Fruit fly (Drosophila melanogaster) whole organism, embryonic: Measurements from ENCODE around the gene CG14400.

ENCODE experiments used
- Bgb ChIP-seq: fragments of 200-800 bp; sonication (Bioruptor generic); IDR thresholded peaks from 2 replicates; pipeline ENCODE4 v1.3.6; 2022; ENCODE audit warnings: missing biosample characterization, missing genetic modification characterization; ENCODE audit not compliant: partially characterized antibody
- C15 ChIP-seq: fragments of 200-800 bp; sonication (Bioruptor generic); IDR thresholded peaks from 3 replicates; pipeline ENCODE4 v1.3.6; 2022; ENCODE audit warnings: missing biosample characterization, missing genetic modification characterization
- CG11723 ChIP-seq: fragments of 200-800 bp; sonication (Bioruptor generic); optimal IDR thresholded peaks from 2 replicates; lab custom pipeline; 2017; ENCODE audit warnings: missing biosample characterization, mild to moderate bottlenecking, missing genetic modification characterization
- CG12769 ChIP-seq: fragments of 200-800 bp; sonication (Bioruptor generic); optimal IDR thresholded peaks from 2 replicates; lab custom pipeline; 2019; ENCODE audit warnings: missing biosample characterization, mild to moderate bottlenecking, missing genetic modification characterization, moderate library complexity
- CG14860 ChIP-seq: fragments of 200-800 bp; sonication (Bioruptor generic); IDR thresholded peaks from 3 replicates; pipeline ENCODE4 v1.3.6; 2022; ENCODE audit warnings: missing biosample characterization, missing genetic modification characterization; ENCODE audit not compliant: partially characterized antibody
- CG18599 ChIP-seq: fragments of 200-800 bp; sonication (Bioruptor generic); optimal IDR thresholded peaks from 3 replicates; lab custom pipeline; 2017; ENCODE audit warnings: missing biosample characterization, missing genetic modification characterization, mild to moderate bottlenecking, moderate library complexity, missing genetic modification reagents
- CG2116 ChIP-seq: fragments of 200-800 bp; sonication (Bioruptor generic); optimal IDR thresholded peaks from 3 replicates; lab custom pipeline; 2018; ENCODE audit warnings: missing biosample characterization, mild to moderate bottlenecking, missing genetic modification characterization
- CG2199 ChIP-seq: fragments of 200-800 bp; sonication (Bioruptor generic); IDR thresholded peaks from 3 replicates; pipeline ENCODE4 v1.3.6; 2022; ENCODE audit warnings: missing biosample characterization, missing genetic modification characterization
- CG2712 ChIP-seq: fragments of 200-800 bp; optimal IDR thresholded peaks from 3 replicates; lab custom pipeline; 2019; ENCODE audit warnings: missing biosample characterization, mild to moderate bottlenecking, missing genetic modification characterization, moderate library complexity
- CG30403 ChIP-seq: fragments of 200-800 bp; sonication (Bioruptor generic); optimal IDR thresholded peaks from 3 replicates; lab custom pipeline; 2016; ENCODE audit warnings: missing biosample characterization, missing genetic modification characterization
- CG32532 ChIP-seq: fragments of 200-800 bp; sonication (Bioruptor generic); IDR thresholded peaks from 2 replicates; pipeline ENCODE4 v1.3.6; 2022; ENCODE audit warnings: missing biosample characterization, missing genetic modification characterization
- CG3847 ChIP-seq: fragments of 200-800 bp; sonication (Bioruptor generic); IDR thresholded peaks from 2 replicates; pipeline ENCODE4 v1.3.6; 2022; ENCODE audit warnings: missing biosample characterization, missing genetic modification characterization
- CG4328 ChIP-seq: fragments of 200-800 bp; sonication (Bioruptor generic); optimal IDR thresholded peaks from 3 replicates; lab custom pipeline; 2017; ENCODE audit warnings: missing biosample characterization, missing genetic modification reagents, missing genetic modification characterization
- CG7745 ChIP-seq: fragments of 200-800 bp; sonication (Bioruptor generic); optimal IDR thresholded peaks from 2 replicates; lab custom pipeline; 2018; ENCODE audit warnings: missing biosample characterization, mild to moderate bottlenecking, missing genetic modification characterization, moderate library complexity
- CG8290 ChIP-seq, 3 experiments: fragments of 200-800 bp; sonication (Bioruptor generic); optimal IDR thresholded peaks; 2 replicates each; lab custom pipeline; 2016 to 2019; ENCODE audit warnings: missing biosample characterization in 3 of 3, missing genetic modification characterization in 3 of 3, mild to moderate bottlenecking in 2 of 3, moderate library complexity in 1 of 3
- CTCF ChIP-seq: fragments of 200-800 bp; sonication (Bioruptor generic); optimal IDR thresholded peaks from 2 replicates; lab custom pipeline; 2017; ENCODE audit warnings: missing biosample characterization, mild to moderate bottlenecking, missing genetic modification characterization, moderate library complexity
- D ChIP-seq, 2 experiments: fragments of 200-800 bp in 1 of 2; fragments of >200 bp in 1 of 2; sonication (Bioruptor generic) in 1 of 2; optimal IDR thresholded peaks; 2 replicates in 1 of 2; 3 replicates in 1 of 2; lab custom pipeline; 2017; ENCODE audit warnings: mild to moderate bottlenecking in 1 of 2, missing biosample characterization in 1 of 2, missing genetic modification characterization in 1 of 2, missing genetic modification reagents in 1 of 2
- Deaf1 ChIP-seq: fragments of 200-800 bp; optimal IDR thresholded peaks from 3 replicates; lab custom pipeline; 2019; ENCODE audit warnings: missing biosample characterization, mild to moderate bottlenecking, missing genetic modification characterization, moderate library complexity
- HLHmδ ChIP-seq: fragments of 200-800 bp; sonication (Bioruptor generic); optimal IDR thresholded peaks from 2 replicates; lab custom pipeline; 2018; ENCODE audit warnings: missing biosample characterization, mild to moderate bottlenecking, missing genetic modification characterization, moderate library complexity
- Jarid2 ChIP-seq: fragments of 200-800 bp; sonication (Bioruptor generic); optimal IDR thresholded peaks from 3 replicates; lab custom pipeline; 2017; ENCODE audit warnings: mild to moderate bottlenecking, missing biosample characterization, missing genetic modification reagents, missing genetic modification characterization
- Med ChIP-seq: fragments of 200-800 bp; sonication (Bioruptor generic); peaks from one replicate; lab custom pipeline; 2016; ENCODE audit warnings: missing biosample characterization, missing genetic modification characterization, mild to moderate bottlenecking, inconsistent platforms, moderate library complexity
- Mes4 ChIP-seq: fragments of 200-800 bp; sonication (Bioruptor generic); optimal IDR thresholded peaks from 2 replicates; lab custom pipeline; 2016; ENCODE audit warnings: missing biosample characterization, missing genetic modification characterization
- NC2α ChIP-seq: fragments of 200-800 bp; sonication (Bioruptor generic); optimal IDR thresholded peaks from 2 replicates; lab custom pipeline; 2016; ENCODE audit warnings: missing biosample characterization, missing genetic modification characterization
- Ravus ChIP-seq: fragments of 200-800 bp; sonication (Bioruptor generic); IDR thresholded peaks from 2 replicates; pipeline ENCODE4 v1.3.6; 2022; ENCODE audit warnings: missing biosample characterization, missing genetic modification characterization
- Sry-δ ChIP-seq: fragments of 200-800 bp; sonication (Bioruptor generic); optimal IDR thresholded peaks from 2 replicates; lab custom pipeline; 2016; ENCODE audit warnings: missing biosample characterization, missing genetic modification characterization
- Taf1 ChIP-seq: fragments of 200-800 bp; sonication (Bioruptor generic); IDR thresholded peaks from 2 replicates; pipeline ENCODE4 v1.3.6; 2022; ENCODE audit warnings: missing biosample characterization, missing genetic modification characterization
- Trl ChIP-seq, 3 experiments: fragments of >200 bp in 2 of 3; fragments of 200-800 bp in 1 of 3; sonication (Bioruptor generic) in 1 of 3; optimal IDR thresholded peaks; 2 replicates in 1 of 3; 3 replicates in 2 of 3; lab custom pipeline; 2016 to 2017; ENCODE audit warnings: missing biosample characterization in 1 of 3, missing genetic modification characterization in 1 of 3
- bsh ChIP-seq, 2 experiments: fragments of 200-800 bp; sonication (Bioruptor generic); optimal IDR thresholded peaks; 2 replicates each; lab custom pipeline; 2017 to 2018; ENCODE audit warnings: mild to moderate bottlenecking in 2 of 2, missing biosample characterization in 2 of 2, missing genetic modification characterization in 2 of 2, moderate library complexity in 1 of 2
- chinmo ChIP-seq: fragments of 200-800 bp; sonication (Bioruptor generic); IDR thresholded peaks from 4 replicates; pipeline ENCODE4 v1.3.6; 2022; ENCODE audit warnings: missing biosample characterization, missing genetic modification characterization; ENCODE audit not compliant: partially characterized antibody
- dmrt99B ChIP-seq: fragments of 200-800 bp; sonication (Bioruptor generic); optimal IDR thresholded peaks from 2 replicates; lab custom pipeline; 2018; ENCODE audit warnings: missing biosample characterization, mild to moderate bottlenecking, missing genetic modification characterization, moderate library complexity
- grn ChIP-seq: fragments of 200-800 bp; sonication (Bioruptor generic); optimal IDR thresholded peaks from 3 replicates; lab custom pipeline; 2017; ENCODE audit warnings: missing biosample characterization, missing genetic modification characterization
- jing ChIP-seq: fragments of 200-800 bp; sonication (Bioruptor generic); optimal IDR thresholded peaks from 2 replicates; lab custom pipeline; 2018; ENCODE audit warnings: missing biosample characterization, mild to moderate bottlenecking, missing genetic modification characterization
- jumu ChIP-seq: fragments of 200-800 bp; sonication (Bioruptor generic); optimal IDR thresholded peaks from 3 replicates; lab custom pipeline; 2016; ENCODE audit warnings: missing biosample characterization, missing genetic modification characterization
- kni ChIP-seq: fragments of 200-800 bp; sonication (Bioruptor generic); optimal IDR thresholded peaks from 3 replicates; lab custom pipeline; 2017; ENCODE audit warnings: mild to moderate bottlenecking, missing biosample characterization, missing genetic modification reagents, missing genetic modification characterization
- knrl ChIP-seq: fragments of 200-800 bp; sonication (Bioruptor generic); IDR thresholded peaks from 3 replicates; pipeline ENCODE4 v1.3.6; 2022; ENCODE audit warnings: missing biosample characterization, missing genetic modification characterization; ENCODE audit not compliant: partially characterized antibody
- lab ChIP-seq: fragments of 200-800 bp; sonication (Bioruptor generic); optimal IDR thresholded peaks from 3 replicates; lab custom pipeline; 2017; ENCODE audit warnings: missing biosample characterization, missing genetic modification characterization, mild to moderate bottlenecking, moderate library complexity, missing genetic modification reagents
- lola ChIP-seq, 3 experiments: fragments of >200 bp in 2 of 3; fragments of 200-800 bp in 1 of 3; sonication (Bioruptor generic) in 1 of 3; optimal IDR thresholded peaks; 2 replicates each; lab custom pipeline; 2017 to 2019; ENCODE audit warnings: missing biosample characterization in 3 of 3, missing genetic modification characterization in 3 of 3, mild to moderate bottlenecking in 1 of 3, moderate library complexity in 1 of 3
- nom ChIP-seq: fragments of 200-800 bp; sonication (Bioruptor generic); optimal IDR thresholded peaks from 2 replicates; lab custom pipeline; 2017; ENCODE audit warnings: missing biosample characterization, missing genetic modification characterization, mild to moderate bottlenecking, moderate library complexity, missing genetic modification reagents
- oc ChIP-seq: fragments of 200-800 bp; sonication (Bioruptor generic); optimal IDR thresholded peaks from 2 replicates; lab custom pipeline; 2018; ENCODE audit warnings: missing biosample characterization, mild to moderate bottlenecking, missing genetic modification characterization, moderate library complexity
- onecut ChIP-seq: fragments of 200-800 bp; sonication (Bioruptor generic); IDR thresholded peaks from 2 replicates; pipeline ENCODE4 v1.3.6; 2022; ENCODE audit warnings: missing biosample characterization, missing genetic modification characterization
- p53 ChIP-seq: fragments of 200-800 bp; sonication (Bioruptor generic); optimal IDR thresholded peaks from 2 replicates; lab custom pipeline; 2016; ENCODE audit warnings: missing biosample characterization, missing genetic modification characterization
- rib ChIP-seq: fragments of 200-800 bp; sonication (Bioruptor generic); IDR thresholded peaks from 2 replicates; pipeline ENCODE4 v1.3.6; 2022; ENCODE audit warnings: missing biosample characterization, missing genetic modification characterization
- run ChIP-seq: fragments of 200-800 bp; sonication (Bioruptor generic); optimal IDR thresholded peaks from 3 replicates; lab custom pipeline; 2018; ENCODE audit warnings: missing biosample characterization, mild to moderate bottlenecking, missing genetic modification characterization
- sima ChIP-seq: fragments of 200-800 bp; sonication (Bioruptor generic); optimal IDR thresholded peaks from 2 replicates; lab custom pipeline; 2016; ENCODE audit warnings: missing biosample characterization, missing genetic modification characterization
- sisA ChIP-seq: fragments of 200-800 bp; sonication (Bioruptor generic); IDR thresholded peaks from 2 replicates; pipeline ENCODE4 v1.3.6; 2022; ENCODE audit warnings: missing biosample characterization, missing genetic modification characterization
- stwl ChIP-seq: fragments of 200-800 bp; sonication (Bioruptor generic); optimal IDR thresholded peaks from 3 replicates; lab custom pipeline; 2018; ENCODE audit warnings: missing biosample characterization, mild to moderate bottlenecking, missing genetic modification characterization, moderate library complexity
- vvl ChIP-seq: fragments of 200-800 bp; sonication (Bioruptor generic); IDR thresholded peaks from 2 replicates; pipeline ENCODE4 v1.3.6; 2022; ENCODE audit warnings: missing biosample characterization, missing genetic modification characterization

The CG14400 gene

dm6 chr2L:20826226-20826625 lies 31.5 kb downstream of the CG14400 start:
- TF ChIP-seq Taf1 (GFP tag; lab: Robert Waterston, UW) (no peak), Mes4 (GFP tag; lab: Kevin White, UChicago) (no peak), CG11723 (GFP tag; lab: Kevin White, UChicago) (no peak), Jarid2 (no peak), knrl (GFP tag; lab: Robert Waterston, UW) (peak; percentile 29; the same call in 1 of the 3 replicates), CG14860 (GFP tag; lab: Robert Waterston, UW) (no peak), CG3847 (GFP tag; lab: Robert Waterston, UW) (no peak), lola (GFP tag; optimal IDR thresholded peaks at IDR 0.05; lab: Kevin White, UChicago) (no peak), CG2712 (no peak), dmrt99B (tag; lab: Kevin White, UChicago) (no peak), CG30403 (GFP tag; lab: Kevin White, UChicago) (no peak), p53 (GFP tag; lab: Kevin White, UChicago) (no peak), CG2199 (GFP tag; lab: Robert Waterston, UW) (peak; percentile 85), lab (no peak), CTCF (GFP tag; lab: Kevin White, UChicago) (peak; percentile 91), CG4328 (GFP tag; lab: Kevin White, UChicago) (no peak), CG2116 (GFP tag; lab: Kevin White, UChicago) (no peak), CG18599 (GFP tag; lab: Kevin White, UChicago) (no peak), jumu (GFP tag; lab: Kevin White, UChicago) (no peak), Sry-δ (GFP tag; lab: Kevin White, UChicago) (no peak), onecut (no peak), stwl (tag; lab: Kevin White, UChicago) (peak; percentile 30), run (no peak), NC2α (GFP tag; lab: Kevin White, UChicago) (no peak), Bgb (GFP tag; lab: Robert Waterston, UW) (no peak), C15 (GFP tag; lab: Robert Waterston, UW) (no peak), D (optimal IDR thresholded peaks at IDR 0.05; lab: Kevin White, UChicago) (no peak), D (GFP tag; optimal IDR thresholded peaks at IDR 0.05; lab: Kevin White, UChicago) (no peak), jing (GFP tag; lab: Kevin White, UChicago) (no peak)

DNA sequence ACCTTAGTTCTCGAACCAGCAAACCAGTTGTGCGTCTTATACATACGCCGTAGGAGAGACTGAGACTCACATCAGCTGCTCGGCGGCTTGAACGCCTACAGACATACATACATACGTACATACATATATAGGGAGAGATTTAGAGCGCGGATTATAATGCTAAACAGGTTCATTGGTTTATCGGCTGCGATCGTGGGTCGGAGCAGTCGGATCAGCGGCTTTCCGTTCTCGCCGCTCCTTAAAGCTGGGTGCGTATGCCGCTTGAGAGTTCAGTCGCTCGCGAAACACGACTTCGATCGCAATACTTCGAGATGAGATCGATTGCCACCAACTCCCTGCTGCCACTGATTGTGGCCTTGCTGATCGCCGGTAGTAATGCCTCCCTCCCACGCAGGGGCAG lies 32.4 kb downstream of the CG14400 start:
- TF ChIP-seq CG12769 (tag; lab: Kevin White, UChicago) (peak; percentile 60), CG32532 (GFP tag; lab: Robert Waterston, UW) (0 out of 2 replicates have a peak, but pooled peaks have one; percentile 23), CG2199 (GFP tag; lab: Robert Waterston, UW) (no peak), CG8290 (GFP tag; optimal IDR thresholded peaks at IDR 0.05; lab: Kevin White, UChicago) (no peak), CG8290 (tag; optimal IDR thresholded peaks at IDR 0.05; lab: Kevin White, UChicago) (peak in 1 of 2 experiments; percentile 15), sisA (GFP tag; lab: Robert Waterston, UW) (no peak), grn (peak; percentile 60), Trl (optimal IDR thresholded peaks at IDR 0.05; lab: Kevin White, UChicago) (peak in 1 of 2 experiments; percentile 7), Trl (GFP tag; optimal IDR thresholded peaks at IDR 0.05; lab: Kevin White, UChicago) (no peak), Deaf1 (tag; lab: Kevin White, UChicago) (peak; percentile 64), HLHmδ (peak; percentile 28), chinmo (GFP tag; lab: Robert Waterston, UW) (0 out of 4 replicates have a peak, but pooled peaks have one; percentile 49), sima (GFP tag; lab: Kevin White, UChicago) (no peak), Ravus (GFP tag; lab: Robert Waterston, UW) (no peak), rib (0 out of 2 replicates have a peak, but pooled peaks have one; percentile 19), nom (GFP tag; lab: Kevin White, UChicago) (peak; percentile 41), jing (GFP tag; lab: Kevin White, UChicago) (no peak), CG7745 (tag; lab: Kevin White, UChicago) (no peak), oc (tag; lab: Kevin White, UChicago) (peak; percentile 71), vvl (peak; percentile 26; the same call in 1 of the 2 replicates), bsh (GFP tag; optimal IDR thresholded peaks at IDR 0.05; lab: Kevin White, UChicago) (peak in 1 of 2 experiments; percentile 4), Med (peak; percentile 51), Jarid2 (peak; percentile 11), kni (peak; percentile 75)
